Worm (Caenorhabditis elegans) whole organism, early embryonic: ENCODE data around the gene klc-1.
A peak's percentile ranks its signal among the peaks of the same experiment; 100 is the strongest.

ENCODE experiments used
- B0310.2 ChIP-seq: sonication (generic microtip); optimal IDR thresholded peaks from 2 replicates; lab custom pipeline; 2016; ENCODE audit warnings: mild to moderate bottlenecking, missing genetic modification characterization, missing compliant biosample characterization
- ama-1 ChIP-seq: fragments of 150-350 bp; optimal IDR thresholded peaks from 2 replicates; lab custom pipeline; 2014
- ceh-36 ChIP-seq: sonication (generic microtip); optimal IDR thresholded peaks from 2 replicates; lab custom pipeline; 2016; ENCODE audit warnings: missing genetic modification characterization, inconsistent platforms, missing compliant biosample characterization
- hmg-4 ChIP-seq: fragments of 200-800 bp; sonication (Bioruptor generic); optimal IDR thresholded peaks from 2 replicates; lab custom pipeline; 2018; ENCODE audit warnings: mild to moderate bottlenecking, missing genetic modification characterization, missing compliant biosample characterization
- hnd-1 ChIP-seq: sonication (generic microtip); optimal IDR thresholded peaks from 2 replicates; lab custom pipeline; 2016; ENCODE audit warnings: missing genetic modification characterization, missing compliant biosample characterization
- pes-1 ChIP-seq: fragments of 200-800 bp; sonication (Bioruptor generic); IDR thresholded peaks from 2 replicates; pipeline ENCODE4 v1.3.6; 2022; ENCODE audit warnings: missing genetic modification reagents, missing genetic modification characterization, missing compliant biosample characterization
- tbx-37 ChIP-seq: fragments of 200-800 bp; sonication (Bioruptor generic); conservative IDR thresholded peaks from 2 replicates; pipeline ENCODE4 v1.3.6; 2022; ENCODE audit warnings: missing genetic modification reagents, missing genetic modification characterization, missing compliant biosample characterization
- tra-4 ChIP-seq: sonication (generic microtip); optimal IDR thresholded peaks from 2 replicates; lab custom pipeline; 2017; ENCODE audit warnings: missing genetic modification characterization, missing compliant biosample characterization

DNA sequence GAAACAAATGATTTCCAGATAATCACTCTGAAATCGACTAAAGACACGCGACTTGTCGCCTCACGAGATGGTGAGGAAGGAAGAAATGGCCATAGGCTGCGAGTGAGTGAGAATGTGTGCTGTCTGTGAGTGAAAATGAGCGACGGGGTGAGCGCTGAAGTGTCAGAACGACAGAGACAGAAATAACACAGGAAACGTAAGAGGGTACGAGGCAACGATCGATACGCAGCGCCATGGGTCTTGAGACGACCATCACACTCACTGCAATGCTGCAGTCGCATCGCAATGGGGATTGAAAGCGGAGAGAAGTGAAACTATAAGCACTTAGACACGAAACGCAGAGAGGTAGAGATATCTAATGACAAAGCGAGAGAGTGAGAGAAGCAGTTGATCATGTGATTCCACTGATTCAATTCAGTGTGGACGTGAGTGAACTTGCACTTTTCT lies 723 bp upstream of the klc-1 start:
- TF ChIP-seq B0310.2 (tag; lab: Kevin White, UChicago): no peak
- no peak for TF ChIP-seq hnd-1 (tag; lab: Kevin White, UChicago)
- 0 out of 2 replicates have a peak, but pooled peaks have one; percentile 9 for TF ChIP-seq tbx-37 (GFP tag; lab: Robert Waterston, UW)
- TF ChIP-seq pes-1 (GFP tag; lab: Robert Waterston, UW): no peak
- TF ChIP-seq ceh-36: no peak
- no peak for TF ChIP-seq tra-4
- no peak for TF ChIP-seq ama-1 (lab: Kevin White, UChicago)
- TF ChIP-seq hmg-4 (GFP tag; lab: Kevin White, UChicago): peak; percentile 51
